Worm (Caenorhabditis elegans) whole organism, mixed stage, embryonic: ENCODE measurements around the gene R08D7.7.

Experiments used
- bed-3 ChIP-seq: fragments of 200-800 bp; sonication (Bioruptor generic); optimal IDR thresholded peaks from 3 replicates; lab custom pipeline; 2018; ENCODE audit warnings: mild to moderate bottlenecking, missing genetic modification characterization, moderate library complexity, missing compliant biosample characterization
- blmp-1 ChIP-seq: fragments of 150-350 bp; optimal IDR thresholded peaks from 2 replicates; lab custom pipeline; 2014; ENCODE audit warnings: missing biosample characterization, missing genetic modification characterization
- ceh-39 ChIP-seq: fragments of 150-350 bp; optimal IDR thresholded peaks from 2 replicates; lab custom pipeline; 2014; ENCODE audit warnings: missing biosample characterization, missing genetic modification characterization
- ceh-43 ChIP-seq: fragments of 200-800 bp; sonication (Bioruptor generic); optimal IDR thresholded peaks from 2 replicates; lab custom pipeline; 2018; ENCODE audit warnings: mild to moderate bottlenecking, missing genetic modification characterization, moderate library complexity, missing compliant biosample characterization
- ces-1 ChIP-seq: fragments of 150-350 bp; optimal IDR thresholded peaks from 2 replicates; lab custom pipeline; 2014; ENCODE audit warnings: missing biosample characterization, missing genetic modification reagents, missing genetic modification characterization
- cnd-1 ChIP-seq: fragments of 200-800 bp; sonication (Bioruptor generic); optimal IDR thresholded peaks from 2 replicates; lab custom pipeline; 2018; ENCODE audit warnings: mild to moderate bottlenecking, missing genetic modification characterization, missing compliant biosample characterization
- drap-1 ChIP-seq: fragments of 200-800 bp; sonication (Bioruptor generic); optimal IDR thresholded peaks from 3 replicates; lab custom pipeline; 2018; ENCODE audit warnings: mild to moderate bottlenecking, missing genetic modification characterization, missing compliant biosample characterization
- elt-1 ChIP-seq: sonication (generic microtip); optimal IDR thresholded peaks from 2 replicates; lab custom pipeline; 2017; ENCODE audit warnings: missing genetic modification characterization, mild to moderate bottlenecking, missing compliant biosample characterization, antibody characterized with exemption, moderate library complexity, borderline replicate concordance; ENCODE audit not compliant: insufficient read depth
- flh-1 ChIP-seq: fragments of 200-800 bp; sonication (Bioruptor generic); optimal IDR thresholded peaks from 2 replicates; lab custom pipeline; 2018; ENCODE audit warnings: mild to moderate bottlenecking, missing genetic modification characterization, moderate library complexity, missing compliant biosample characterization
- ham-2 ChIP-seq: fragments of 200-800 bp; sonication (Bioruptor generic); optimal IDR thresholded peaks from 2 replicates; lab custom pipeline; 2018; ENCODE audit warnings: mild to moderate bottlenecking, missing genetic modification characterization, missing compliant biosample characterization
- hlh-1 ChIP-seq: fragments of 150-350 bp; optimal IDR thresholded peaks from 2 replicates; lab custom pipeline; 2014; ENCODE audit warnings: missing biosample characterization, missing genetic modification reagents, missing genetic modification characterization
- lin-13 ChIP-seq: fragments of 150-350 bp; optimal IDR thresholded peaks from 2 replicates; lab custom pipeline; 2014; ENCODE audit warnings: missing biosample characterization, missing genetic modification characterization
- lin-32 ChIP-seq: fragments of 200-800 bp; sonication (Bioruptor generic); optimal IDR thresholded peaks from 2 replicates; lab custom pipeline; 2018; ENCODE audit warnings: mild to moderate bottlenecking, missing genetic modification characterization, missing compliant biosample characterization
- lsy-2 ChIP-seq: fragments of 150-350 bp; optimal IDR thresholded peaks from 2 replicates; lab custom pipeline; 2014; ENCODE audit warnings: missing biosample characterization, missing genetic modification characterization
- mab-5 ChIP-seq: fragments of 150-350 bp; optimal IDR thresholded peaks from 2 replicates; lab custom pipeline; 2014; ENCODE audit warnings: missing biosample characterization, missing genetic modification characterization
- mep-1 ChIP-seq: fragments of 150-350 bp; optimal IDR thresholded peaks from 2 replicates; lab custom pipeline; 2017; ENCODE audit warnings: missing biosample characterization, missing genetic modification reagents, missing genetic modification characterization, inconsistent platforms
- mls-2 ChIP-seq: sonication (generic microtip); optimal IDR thresholded peaks from 2 replicates; lab custom pipeline; 2016; ENCODE audit warnings: mild to moderate bottlenecking, missing genetic modification characterization, moderate library complexity, missing compliant biosample characterization
- nhr-12 ChIP-seq: fragments of 150-350 bp; optimal IDR thresholded peaks from 2 replicates; lab custom pipeline; 2014; ENCODE audit warnings: missing biosample characterization, missing genetic modification characterization
- nhr-237 ChIP-seq: fragments of 150-350 bp; optimal IDR thresholded peaks from 2 replicates; lab custom pipeline; 2014; ENCODE audit warnings: missing biosample characterization, missing genetic modification characterization
- nhr-28 ChIP-seq: fragments of 150-350 bp; optimal IDR thresholded peaks from 2 replicates; lab custom pipeline; 2014; ENCODE audit warnings: missing biosample characterization, missing genetic modification characterization
- nhr-76 ChIP-seq: sonication (generic microtip); optimal IDR thresholded peaks from 2 replicates; lab custom pipeline; 2017; ENCODE audit warnings: missing biosample characterization, missing genetic modification characterization
- pha-4 ChIP-seq: fragments of 150-350 bp; optimal IDR thresholded peaks from 2 replicates; lab custom pipeline; 2018; ENCODE audit warnings: missing biosample characterization, missing genetic modification reagents, missing genetic modification characterization
- sem-2 ChIP-seq: fragments of 200-800 bp; sonication (Bioruptor generic); optimal IDR thresholded peaks from 2 replicates; lab custom pipeline; 2018; ENCODE audit warnings: mild to moderate bottlenecking, missing genetic modification characterization, missing compliant biosample characterization
- snpc-4 ChIP-seq: fragments of 150-350 bp; optimal IDR thresholded peaks from 2 replicates; lab custom pipeline; 2014; ENCODE audit warnings: missing biosample characterization, missing genetic modification characterization
- sptf-1 ChIP-seq: sonication (generic microtip); optimal IDR thresholded peaks from 2 replicates; lab custom pipeline; 2017; ENCODE audit warnings: mild to moderate bottlenecking, missing genetic modification characterization, moderate library complexity, missing compliant biosample characterization
- tbx-8 ChIP-seq: fragments of 200-800 bp; sonication (Bioruptor generic); optimal IDR thresholded peaks from 2 replicates; lab custom pipeline; 2018; ENCODE audit warnings: mild to moderate bottlenecking, missing genetic modification characterization, moderate library complexity, missing compliant biosample characterization
- unc-120 ChIP-seq: sonication (generic microtip); optimal IDR thresholded peaks from 2 replicates; lab custom pipeline; 2017; ENCODE audit warnings: missing genetic modification characterization, missing compliant biosample characterization; ENCODE audit not compliant: poor library complexity, severe bottlenecking
- unc-62 ChIP-seq: fragments of 150-350 bp; optimal IDR thresholded peaks from 2 replicates; lab custom pipeline; 2014; ENCODE audit warnings: missing biosample characterization, missing genetic modification reagents, missing genetic modification characterization
- zip-8 ChIP-seq: fragments of 150-350 bp; optimal IDR thresholded peaks from 2 replicates; lab custom pipeline; 2014; ENCODE audit warnings: missing biosample characterization, missing genetic modification characterization
- ztf-11 ChIP-seq: fragments of 150-350 bp; optimal IDR thresholded peaks from 2 replicates; lab custom pipeline; 2014; ENCODE audit warnings: missing biosample characterization, missing genetic modification characterization

R08D7.7 gene

ce11 chrIII:8956146-8956646, 33.7 kb upstream of the R08D7.7 start, which contains the start of the genes ZK643.5 and ZK643.2:
Gene ZK643.5, minus strand, starts transcription at chrIII:8956196.
Gene ZK643.2, plus strand, starts transcription at chrIII:8956540.
- TF ChIP-seq nhr-12 (tag; lab: Kevin White, UChicago) (no peak), elt-1 (no peak), mep-1 (tag; lab: Kevin White, UChicago) (peak; percentile 69), unc-120 (tag; lab: Kevin White, UChicago) (no peak), pha-4 (peak; percentile 15), ces-1 (GFP tag; lab: Kevin White, UChicago) (peak; percentile 64), lsy-2 (tag; lab: Kevin White, UChicago) (peak; percentile 94), lin-13 (peak; percentile 23), ceh-39 (tag; lab: Kevin White, UChicago) (peak; percentile 97)
- TF ChIP-seq, all 35 proteins: peak for 6

DNA sequence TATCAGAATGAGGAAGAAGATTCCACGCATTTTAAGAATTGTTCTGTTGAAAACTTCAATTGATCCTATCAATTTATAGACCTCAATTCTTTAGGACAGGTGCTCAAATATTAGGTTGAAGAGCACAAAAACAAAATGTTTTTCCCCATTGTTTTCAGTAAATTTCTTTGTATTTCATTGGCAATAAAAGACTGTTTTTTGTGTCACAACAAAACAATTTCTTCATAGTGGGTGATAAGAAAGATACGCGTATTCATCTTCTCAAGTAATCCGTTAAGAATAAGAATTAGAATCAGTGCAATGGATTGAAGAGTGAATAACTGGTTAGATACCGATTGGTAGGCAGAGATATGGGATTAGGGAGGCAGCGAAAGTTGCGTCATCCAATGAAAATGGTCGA, 29.2 kb upstream of the R08D7.7 start, which contains the start of gene ZK643.6:
Gene ZK643.6 (minus strand): TSS at position 101 of the 400 bp plus-strand sequence.
- no peak for TF ChIP-seq bed-3
- TF ChIP-seq unc-62 (GFP tag; lab: Kevin White, UChicago): no peak
- TF ChIP-seq flh-1: no peak
- peak; percentile 29 for TF ChIP-seq zip-8 (tag; lab: Kevin White, UChicago)
- TF ChIP-seq snpc-4: no peak
- TF ChIP-seq ceh-43 (GFP tag; lab: Kevin White, UChicago): no peak
- TF ChIP-seq ztf-11 (tag; lab: Kevin White, UChicago): no peak

ce11 chrIII:8961993-8962392, 27.9 kb upstream of the R08D7.7 start, which contains the start of gene grl-25:
Gene grl-25, plus strand, starts transcription at chrIII:8962293.
- TF ChIP-seq ham-2 (no peak), flh-1 (no peak), nhr-28 (tag; lab: Kevin White, UChicago) (no peak), cnd-1 (tag; lab: Kevin White, UChicago) (no peak), elt-1 (no peak), nhr-12 (tag; lab: Kevin White, UChicago) (no peak), nhr-76 (tag; lab: Kevin White, UChicago) (no peak), mls-2 (tag; lab: Kevin White, UChicago) (no peak), mab-5 (no peak)

ce11 chrIII:8962475-8962874, 27.4 kb upstream of the R08D7.7 start:
- TF ChIP-seq sptf-1 (tag; lab: Kevin White, UChicago) (peak; percentile 21), nhr-237 (tag; lab: Kevin White, UChicago) (no peak), cnd-1 (tag; lab: Kevin White, UChicago) (peak; percentile 40), ces-1 (GFP tag; lab: Kevin White, UChicago) (no peak), tbx-8 (GFP tag; lab: Kevin White, UChicago) (no peak), lin-32 (GFP tag; lab: Kevin White, UChicago) (no peak), bed-3 (no peak), flh-1 (no peak), mls-2 (tag; lab: Kevin White, UChicago) (no peak)

DNA sequence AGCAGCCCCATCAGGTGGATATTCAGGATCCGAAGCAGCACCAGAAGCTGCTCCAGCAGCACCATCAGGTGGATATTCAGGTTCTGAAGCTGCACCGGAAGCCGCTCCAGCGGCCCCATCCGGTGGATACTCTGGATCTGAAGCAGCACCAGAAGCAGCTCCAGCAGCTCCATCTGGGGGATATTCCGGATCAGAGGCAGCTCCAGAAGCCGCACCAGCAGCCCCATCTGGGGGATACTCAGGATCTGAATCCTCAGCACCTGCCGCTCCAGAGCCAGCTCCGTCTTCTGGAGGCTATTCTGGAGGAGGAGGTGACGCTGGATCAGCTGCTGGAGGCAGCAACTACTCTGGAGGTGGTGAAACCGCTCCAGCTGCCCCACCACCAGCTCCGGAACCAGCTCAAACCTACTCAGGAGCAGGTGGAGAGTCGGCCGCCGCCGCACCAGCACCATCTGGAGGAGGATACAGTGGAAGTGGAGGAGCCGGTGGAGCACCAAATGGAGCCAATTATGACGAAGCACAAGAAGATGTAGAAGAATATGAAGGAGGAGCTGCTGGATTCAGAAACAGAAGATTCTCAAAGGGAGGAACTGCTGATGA, 25.1 kb upstream of the R08D7.7 start:
- TF ChIP-seq nhr-76 (tag; lab: Kevin White, UChicago) (no peak), lin-13 (no peak), blmp-1 (tag; lab: Kevin White, UChicago) (no peak), cnd-1 (tag; lab: Kevin White, UChicago) (no peak), elt-1 (no peak)
- TF ChIP-seq, all 35 proteins: peak for 0

DNA sequence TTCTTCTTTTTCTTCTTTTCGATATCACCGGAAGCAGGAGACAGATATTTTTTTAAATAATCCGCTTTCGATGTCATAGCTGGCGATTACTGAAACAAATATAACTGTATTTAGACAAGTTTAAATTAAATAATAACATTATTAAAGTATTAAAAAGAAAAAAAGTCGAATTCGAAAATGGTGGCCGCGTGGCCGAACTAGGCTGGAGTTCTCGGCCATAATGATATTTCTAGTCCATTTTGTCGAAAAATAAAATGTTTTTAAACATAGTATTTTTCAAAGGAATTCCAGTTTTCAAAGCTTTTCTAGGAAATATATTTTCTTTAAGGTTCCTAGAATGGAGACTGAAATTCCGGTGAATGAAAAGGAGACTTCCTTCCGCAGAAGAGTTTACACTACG, 22.2 kb upstream of the R08D7.7 start, which contains the start of the genes bud-13 and rpap-2:
Gene bud-13 (minus strand): TSS at position 89 of the 400 bp plus-strand sequence.
Gene rpap-2 (plus strand): TSS at position 329 of the 400 bp plus-strand sequence.
- TF ChIP-seq tbx-8 (GFP tag; lab: Kevin White, UChicago) (no peak), sem-2 (GFP tag; lab: Kevin White, UChicago) (no peak), lin-32 (GFP tag; lab: Kevin White, UChicago) (no peak), bed-3 (no peak), cnd-1 (tag; lab: Kevin White, UChicago) (no peak), hlh-1 (tag; lab: Kevin White, UChicago) (no peak), snpc-4 (no peak), drap-1 (GFP tag; lab: Kevin White, UChicago) (no peak)
- TF ChIP-seq, all 35 proteins: peak for 0
